Fruit fly (Drosophila melanogaster) whole organism: ENCODE measurements around the gene CG31998.

Source experiments
- CG8478 ChIP-seq: fragments of >200 bp; optimal IDR thresholded peaks from 2 replicates; lab custom pipeline; 2018; ENCODE audit warnings: inconsistent platforms
- Dll ChIP-seq: fragments of >200 bp; optimal IDR thresholded peaks from 2 replicates; lab custom pipeline; 2017
- EcR ChIP-seq, 2 experiments: fragments of >200 bp; optimal IDR thresholded peaks; 2 replicates each; lab custom pipeline; 2017; ENCODE audit warnings: missing biosample characterization in 2 of 2, missing genetic modification characterization in 2 of 2, missing genetic modification reagents in 2 of 2
- pan ChIP-seq: fragments of >200 bp; optimal IDR thresholded peaks from 2 replicates; lab custom pipeline; 2017
- psq ChIP-seq: fragments of >200 bp; optimal IDR thresholded peaks from 2 replicates; lab custom pipeline; 2017
- usp ChIP-seq: fragments of >200 bp; optimal IDR thresholded peaks from 2 replicates; lab custom pipeline; 2017; ENCODE audit warnings: missing biosample characterization, missing genetic modification characterization, mixed read lengths

Gene CG31998

dm6 chr4:193386-194334, 12.1 kb downstream of the CG31998 start, which contains the start of gene Abcd1:
Gene Abcd1 (minus strand): TSS chr4:193829.
- TF ChIP-seq pan (lab: Kevin White, UChicago) (no peak), EcR (GFP tag; optimal IDR thresholded peaks at IDR 0.05; lab: Kevin White, UChicago) (no peak), Dll (lab: Kevin White, UChicago) (no peak), psq (lab: Kevin White, UChicago) (no peak), CG8478 (lab: Kevin White, UChicago) (no peak), usp (no peak)

dm6 chr4:192540-192939, 13.2 kb downstream of the CG31998 start:
- TF ChIP-seq EcR (GFP tag; optimal IDR thresholded peaks at IDR 0.05; lab: Kevin White, UChicago) (no peak), pan (lab: Kevin White, UChicago) (no peak), psq (lab: Kevin White, UChicago) (no peak), CG8478 (lab: Kevin White, UChicago) (no peak), Dll (lab: Kevin White, UChicago) (no peak), usp (no peak)

- no peak for TF ChIP-seq Dll (lab: Kevin White, UChicago)
- TF ChIP-seq EcR (GFP tag; optimal IDR thresholded peaks at IDR 0.05; lab: Kevin White, UChicago) = no peak
- no peak for TF ChIP-seq usp
- TF ChIP-seq CG8478 (lab: Kevin White, UChicago) = no peak
- TF ChIP-seq psq (lab: Kevin White, UChicago) = no peak
- no peak for TF ChIP-seq pan (lab: Kevin White, UChicago)
Observed at dm6 chr4:183681-184080, 22.1 kb downstream of the CG31998 start.

dm6 chr4:181639-182038, 24.1 kb downstream of the CG31998 start:
- no peak for TF ChIP-seq psq (lab: Kevin White, UChicago)
- TF ChIP-seq usp = no peak
- no peak for TF ChIP-seq CG8478 (lab: Kevin White, UChicago)
- TF ChIP-seq pan (lab: Kevin White, UChicago) = no peak
- no peak for TF ChIP-seq Dll (lab: Kevin White, UChicago)
- no peak for TF ChIP-seq EcR (GFP tag; optimal IDR thresholded peaks at IDR 0.05; lab: Kevin White, UChicago)

dm6 chr4:180780-181179, 25.0 kb downstream of the CG31998 start:
- no peak for TF ChIP-seq pan (lab: Kevin White, UChicago)
- no peak for TF ChIP-seq EcR (GFP tag; optimal IDR thresholded peaks at IDR 0.05; lab: Kevin White, UChicago)
- TF ChIP-seq Dll (lab: Kevin White, UChicago) = no peak
- no peak for TF ChIP-seq psq (lab: Kevin White, UChicago)

dm6 chr4:179920-180261, 25.9 kb downstream of the CG31998 start:
- no peak for TF ChIP-seq CG8478 (lab: Kevin White, UChicago)
- no peak for TF ChIP-seq EcR (GFP tag; optimal IDR thresholded peaks at IDR 0.05; lab: Kevin White, UChicago)
- no peak for TF ChIP-seq usp
- no peak for TF ChIP-seq pan (lab: Kevin White, UChicago)
- no peak for TF ChIP-seq psq (lab: Kevin White, UChicago)
- TF ChIP-seq Dll (lab: Kevin White, UChicago) = no peak

- no peak for TF ChIP-seq usp
- TF ChIP-seq CG8478 (lab: Kevin White, UChicago) = no peak
- TF ChIP-seq EcR (GFP tag; optimal IDR thresholded peaks at IDR 0.05; lab: Kevin White, UChicago) = no peak
- no peak for TF ChIP-seq psq (lab: Kevin White, UChicago)
- TF ChIP-seq pan (lab: Kevin White, UChicago) = no peak
- TF ChIP-seq Dll (lab: Kevin White, UChicago) = no peak
Observed at dm6 chr4:179062-179919, 26.5 kb downstream of the CG31998 start, which contains the start of gene Arl4. Gene Arl4 (minus strand): TSS chr4:179389.

- TF ChIP-seq Dll (lab: Kevin White, UChicago) (no peak), EcR (GFP tag; optimal IDR thresholded peaks at IDR 0.05; lab: Kevin White, UChicago) (no peak), usp (no peak), CG8478 (lab: Kevin White, UChicago) (no peak), pan (lab: Kevin White, UChicago) (no peak), psq (lab: Kevin White, UChicago) (no peak)
Observed at dm6 chr4:175245-175644, 30.5 kb downstream of the CG31998 start, which contains the start of gene CG33978. Gene CG33978 (minus strand): TSS chr4:175639.

- no peak for TF ChIP-seq usp
- no peak for TF ChIP-seq psq (lab: Kevin White, UChicago)
- no peak for TF ChIP-seq CG8478 (lab: Kevin White, UChicago)
- no peak for TF ChIP-seq EcR (GFP tag; optimal IDR thresholded peaks at IDR 0.05; lab: Kevin White, UChicago)
- no peak for TF ChIP-seq pan (lab: Kevin White, UChicago)
- TF ChIP-seq Dll (lab: Kevin White, UChicago) = no peak
Observed at dm6 chr4:174526-174925, 31.2 kb downstream of the CG31998 start.

- TF ChIP-seq Dll (lab: Kevin White, UChicago) = no peak
- TF ChIP-seq EcR (GFP tag; optimal IDR thresholded peaks at IDR 0.05; lab: Kevin White, UChicago) = no peak
- TF ChIP-seq usp = no peak
- no peak for TF ChIP-seq CG8478 (lab: Kevin White, UChicago)
- no peak for TF ChIP-seq pan (lab: Kevin White, UChicago)
- no peak for TF ChIP-seq psq (lab: Kevin White, UChicago)
Observed at dm6 chr4:167515-167914, 38.2 kb downstream of the CG31998 start.

- TF ChIP-seq pan (lab: Kevin White, UChicago) (no peak), Dll (lab: Kevin White, UChicago) (no peak), usp (no peak), CG8478 (lab: Kevin White, UChicago) (no peak)
Observed at dm6 chr4:165159-165558, 40.6 kb downstream of the CG31998 start.
